Fruit fly (Drosophila melanogaster): ENCODE data around the gene sNPF.

sNPF gene

DNA sequence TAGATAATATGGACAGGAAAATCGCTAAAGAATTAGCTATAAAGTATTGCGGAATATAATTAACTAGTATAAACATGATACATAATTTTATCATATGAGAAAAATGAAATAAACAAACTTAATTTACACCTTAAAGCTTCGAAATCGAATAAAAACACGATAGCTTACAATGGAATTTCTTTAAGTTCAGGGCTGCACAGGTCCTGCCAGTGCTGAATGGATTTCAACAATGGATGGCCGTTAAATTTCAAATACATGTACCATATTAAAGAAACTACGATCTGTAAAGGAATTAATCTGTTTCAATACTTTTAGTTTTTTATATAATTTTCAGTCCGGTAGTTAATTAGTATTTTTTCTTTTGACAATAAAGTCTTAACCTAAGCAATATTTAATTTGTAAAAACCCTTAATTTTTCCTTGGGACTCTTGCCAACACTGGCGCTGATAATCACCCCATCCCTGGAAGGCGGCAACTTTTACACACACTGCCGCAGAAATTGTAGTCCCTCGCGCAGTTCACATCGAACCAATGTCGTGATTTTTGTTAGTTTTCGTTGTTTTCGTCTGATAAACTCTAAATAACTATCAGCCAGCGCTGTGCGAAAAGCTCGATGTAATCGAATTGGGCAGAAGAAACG is 33.4 kb downstream of the sNPF start, which contains the start of the genes barr and lok (continued):
- no peak for TF ChIP-seq Adf1 (GFP tag; IDR thresholded peaks at IDR 0.05)
- TF ChIP-seq Hr39 (optimal IDR thresholded peaks at IDR 0.05): no peak
- TF ChIP-seq CG7357 (GFP tag; IDR thresholded peaks at IDR 0.05): 0 out of 3 replicates have a peak, but pooled peaks have one; percentile 36
- no peak for TF ChIP-seq zf30C (GFP tag; optimal IDR thresholded peaks at IDR 0.05)
- TF ChIP-seq CG6791 (GFP tag; IDR thresholded peaks at IDR 0.05; ENCODE audit: partially characterized antibody): no peak
- peak; percentile 46; the same call in 1 of the 2 replicates for TF ChIP-seq slbo (GFP tag; IDR thresholded peaks at IDR 0.05)
- peak; percentile 60 for TF ChIP-seq CG18476 (GFP tag; optimal IDR thresholded peaks at IDR 0.05)
- TF ChIP-seq scrt (GFP tag; optimal IDR thresholded peaks at IDR 0.05): no peak
- TF ChIP-seq tgo (GFP tag; IDR thresholded peaks at IDR 0.05): peak; percentile 40; the same call in 1 of the 3 replicates
- peak; percentile 63; the same call in 2 of the 3 replicates for TF ChIP-seq Dbx (GFP tag; IDR thresholded peaks at IDR 0.05)
- no peak; the same call in 2 of the 3 replicates for TF ChIP-seq CG34422 (GFP tag; IDR thresholded peaks at IDR 0.05)
- peak; percentile 49 for TF ChIP-seq Lhr (GFP tag; optimal IDR thresholded peaks at IDR 0.05)
- no peak for TF ChIP-seq odd (GFP tag; optimal IDR thresholded peaks at IDR 0.05)
- no peak for TF ChIP-seq CG7745 (tag; optimal IDR thresholded peaks at IDR 0.05)
- TF ChIP-seq Fer3 (tag; optimal IDR thresholded peaks at IDR 0.05): peak; percentile 22
- peak; percentile 59 for TF ChIP-seq az2 (GFP tag; optimal IDR thresholded peaks at IDR 0.05)
- peak; percentile 49 for TF ChIP-seq E2f2 (GFP tag; IDR thresholded peaks at IDR 0.05)
- TF ChIP-seq CG2678 (tag; optimal IDR thresholded peaks at IDR 0.05): no peak
- TF ChIP-seq pan (optimal IDR thresholded peaks at IDR 0.05): no peak
- TF ChIP-seq pan (GFP tag; optimal IDR thresholded peaks at IDR 0.05 in 1 of 2, IDR thresholded peaks at IDR 0.05 in 1 of 2): no peak
- no peak for TF ChIP-seq gsb (GFP tag; IDR thresholded peaks at IDR 0.05)
- no peak for TF ChIP-seq Elba2 (GFP tag; optimal IDR thresholded peaks at IDR 0.05)
- peak; percentile 84 for TF ChIP-seq CG17361 (GFP tag; IDR thresholded peaks at IDR 0.05)
- TF ChIP-seq rib (GFP tag; IDR thresholded peaks at IDR 0.05): no peak
- TF ChIP-seq CG12071 (GFP tag; optimal IDR thresholded peaks at IDR 0.05): no peak
- peak; percentile 9 for TF ChIP-seq CG4854 (GFP tag; optimal IDR thresholded peaks at IDR 0.05)
- peak in 1 of 2 experiments; percentile 57 for TF ChIP-seq Hr51 (GFP tag; optimal IDR thresholded peaks at IDR 0.05)
- peak; percentile 8 for TF ChIP-seq CG12236 (GFP tag; optimal IDR thresholded peaks at IDR 0.05)
- no peak for TF ChIP-seq insv (GFP tag; optimal IDR thresholded peaks at IDR 0.05)
- peak; percentile 47 for TF ChIP-seq CG1647 (GFP tag; optimal IDR thresholded peaks at IDR 0.05)
- TF ChIP-seq tll (GFP tag; optimal IDR thresholded peaks at IDR 0.05): peak in 1 of 2 experiments; percentile 86
- TF ChIP-seq CG3838 (GFP tag; optimal IDR thresholded peaks at IDR 0.05): peak; percentile 44
- TF ChIP-seq klu (GFP tag; IDR thresholded peaks at IDR 0.05): peak; percentile 34; the same call in 1 of the 2 replicates
- TF ChIP-seq nerfin-1 (tag; optimal IDR thresholded peaks at IDR 0.05): peak; percentile 44
- peak; percentile 69 for TF ChIP-seq CG9727 (GFP tag; optimal IDR thresholded peaks at IDR 0.05)
- TF ChIP-seq Dip3 (GFP tag; optimal IDR thresholded peaks at IDR 0.05): peak; percentile 20
- peak; percentile 45 for TF ChIP-seq fu2 (GFP tag; optimal IDR thresholded peaks at IDR 0.05)
- peak; percentile 80 for TF ChIP-seq sd (tag; optimal IDR thresholded peaks at IDR 0.05)
- no peak for TF ChIP-seq wek (GFP tag; optimal IDR thresholded peaks at IDR 0.05)
- peak; percentile 76 for TF ChIP-seq Sin3A (optimal IDR thresholded peaks at IDR 0.05)
- TF ChIP-seq oc (tag; optimal IDR thresholded peaks at IDR 0.05): no peak
- TF ChIP-seq dmrt11E (tag; optimal IDR thresholded peaks at IDR 0.05): peak; percentile 63
- TF ChIP-seq CG10274 (GFP tag; optimal IDR thresholded peaks at IDR 0.05): no peak
- TF ChIP-seq Nf-YC (tag; optimal IDR thresholded peaks at IDR 0.05): no peak
- TF ChIP-seq hkb (optimal IDR thresholded peaks at IDR 0.05): no peak
- TF ChIP-seq hkb (GFP tag; IDR thresholded peaks at IDR 0.05): no peak
- peak; percentile 44 for TF ChIP-seq psq (GFP tag; optimal IDR thresholded peaks at IDR 0.05)
- TF ChIP-seq trh (GFP tag; optimal IDR thresholded peaks at IDR 0.05): no peak
- TF ChIP-seq CG11696 (GFP tag; IDR thresholded peaks at IDR 0.05): no peak
- no peak for TF ChIP-seq eyg (GFP tag; optimal IDR thresholded peaks at IDR 0.05)
- no peak; the same call in 1 of the 2 replicates for TF ChIP-seq sisA (GFP tag; IDR thresholded peaks at IDR 0.05)

All from whole organism, embryonic.